Fruit fly (Drosophila melanogaster) whole organism, embryonic: Measurements from ENCODE around the gene CG9919.

Experiments used
- Atf6 ChIP-seq: fragments of 200-800 bp; sonication (Bioruptor generic); IDR thresholded peaks from 2 replicates; pipeline ENCODE4 v1.3.6; 2022; ENCODE audit warnings: missing biosample characterization, missing genetic modification characterization
- CG10366 ChIP-seq: fragments of 200-800 bp; sonication (Bioruptor generic); IDR thresholded peaks from 2 replicates; pipeline ENCODE4 v1.3.6; 2022; ENCODE audit warnings: missing biosample characterization, missing genetic modification characterization
- CG10543 ChIP-seq: fragments of 200-800 bp; sonication (Bioruptor generic); optimal IDR thresholded peaks from 3 replicates; lab custom pipeline; 2017; ENCODE audit warnings: missing biosample characterization, mild to moderate bottlenecking, missing genetic modification characterization, moderate library complexity
- CG11456 ChIP-seq: fragments of 200-800 bp; sonication (Bioruptor generic); IDR thresholded peaks from 3 replicates; pipeline ENCODE4 v1.3.6; 2022; ENCODE audit warnings: missing biosample characterization, missing genetic modification characterization
- CG1233 ChIP-seq: fragments of 200-800 bp; sonication (Bioruptor generic); optimal IDR thresholded peaks from 4 replicates; lab custom pipeline; 2018; ENCODE audit warnings: missing biosample characterization, mild to moderate bottlenecking, missing genetic modification characterization
- CG13424 ChIP-seq: fragments of 200-800 bp; sonication (Bioruptor generic); optimal IDR thresholded peaks from 2 replicates; lab custom pipeline; 2019; ENCODE audit warnings: missing biosample characterization, mild to moderate bottlenecking, missing genetic modification characterization, moderate library complexity
- CG1529 ChIP-seq: fragments of 200-800 bp; sonication (Bioruptor generic); optimal IDR thresholded peaks from 3 replicates; lab custom pipeline; 2018; ENCODE audit warnings: missing biosample characterization, missing genetic modification characterization
- CG1602 ChIP-seq: fragments of 200-800 bp; sonication (Bioruptor generic); optimal IDR thresholded peaks from 3 replicates; lab custom pipeline; 2016; ENCODE audit warnings: missing biosample characterization, missing genetic modification characterization
- CG1647 ChIP-seq: fragments of 200-800 bp; sonication (Bioruptor generic); optimal IDR thresholded peaks from 3 replicates; lab custom pipeline; 2016; ENCODE audit warnings: missing biosample characterization, missing genetic modification characterization
- CG17568 ChIP-seq: fragments of 200-800 bp; sonication (Bioruptor generic); optimal IDR thresholded peaks from 2 replicates; lab custom pipeline; 2018; ENCODE audit warnings: missing biosample characterization, mild to moderate bottlenecking, missing genetic modification characterization, moderate library complexity
- CG34224 ChIP-seq: fragments of 200-800 bp; sonication (Bioruptor generic); IDR thresholded peaks from 3 replicates; pipeline ENCODE4 v1.3.6; 2022; ENCODE audit warnings: missing biosample characterization, missing genetic modification characterization; ENCODE audit not compliant: partially characterized antibody
- CG34422 ChIP-seq: fragments of 200-800 bp; sonication (Bioruptor generic); IDR thresholded peaks from 3 replicates; pipeline ENCODE4 v1.3.6; 2022; ENCODE audit warnings: missing biosample characterization, missing genetic modification characterization
- CG3995 ChIP-seq: fragments of 200-800 bp; sonication (Bioruptor generic); optimal IDR thresholded peaks from 3 replicates; lab custom pipeline; 2016; ENCODE audit warnings: missing biosample characterization, missing genetic modification characterization
- CG42726 ChIP-seq: fragments of 200-800 bp; sonication (Bioruptor generic); IDR thresholded peaks from 2 replicates; pipeline ENCODE4 v1.3.6; 2022; ENCODE audit warnings: missing biosample characterization, missing genetic modification characterization; ENCODE audit not compliant: partially characterized antibody
- CG4424 ChIP-seq: fragments of 200-800 bp; sonication (Bioruptor generic); optimal IDR thresholded peaks from 3 replicates; lab custom pipeline; 2016; ENCODE audit warnings: missing biosample characterization, missing genetic modification characterization
- CG4617 ChIP-seq: fragments of 200-800 bp; sonication (Bioruptor generic); optimal IDR thresholded peaks from 3 replicates; lab custom pipeline; 2016; ENCODE audit warnings: missing biosample characterization, missing genetic modification characterization, borderline replicate concordance
- CG6272 ChIP-seq: fragments of 200-800 bp; sonication (Bioruptor generic); IDR thresholded peaks from 2 replicates; pipeline ENCODE4 v1.3.6; 2022; ENCODE audit warnings: missing biosample characterization, missing genetic modification characterization
- CG6689 ChIP-seq: fragments of 200-800 bp; sonication (Bioruptor generic); IDR thresholded peaks from 2 replicates; pipeline ENCODE4 v1.3.6; 2022; ENCODE audit warnings: missing biosample characterization, missing genetic modification characterization
- CG6854 ChIP-seq: fragments of 200-800 bp; sonication (Bioruptor generic); optimal IDR thresholded peaks from 3 replicates; lab custom pipeline; 2017; ENCODE audit warnings: missing biosample characterization, mild to moderate bottlenecking, missing genetic modification characterization
- CG9437 ChIP-seq: fragments of 200-800 bp; sonication (Bioruptor generic); optimal IDR thresholded peaks from 2 replicates; lab custom pipeline; 2018; ENCODE audit warnings: missing biosample characterization, mild to moderate bottlenecking, missing genetic modification characterization
- Chrac-16 ChIP-seq: fragments of 200-800 bp; sonication (Bioruptor generic); optimal IDR thresholded peaks from 3 replicates; lab custom pipeline; 2016; ENCODE audit warnings: missing biosample characterization, missing genetic modification characterization
- D19A ChIP-seq: fragments of 200-800 bp; optimal IDR thresholded peaks from 3 replicates; lab custom pipeline; 2019; ENCODE audit warnings: missing biosample characterization, mild to moderate bottlenecking, missing genetic modification characterization, moderate library complexity
- Dek ChIP-seq: fragments of 200-800 bp; sonication (Bioruptor generic); optimal IDR thresholded peaks from 3 replicates; lab custom pipeline; 2019; ENCODE audit warnings: missing biosample characterization, mild to moderate bottlenecking, missing genetic modification characterization, moderate library complexity
- Gsc ChIP-seq: fragments of 200-800 bp; sonication (Bioruptor generic); IDR thresholded peaks from 2 replicates; pipeline ENCODE4 v1.3.6; 2022; ENCODE audit warnings: missing biosample characterization, missing genetic modification characterization
- H15 ChIP-seq: fragments of 200-800 bp; sonication (Bioruptor generic); IDR thresholded peaks from 3 replicates; pipeline ENCODE4 v1.3.6; 2022; ENCODE audit warnings: missing biosample characterization, missing genetic modification characterization
- HLH3B ChIP-seq: fragments of 200-800 bp; sonication (Bioruptor generic); IDR thresholded peaks from 2 replicates; pipeline ENCODE4 v1.3.6; 2022; ENCODE audit warnings: missing biosample characterization, missing genetic modification characterization
- Hmx ChIP-seq: fragments of 200-800 bp; sonication (Bioruptor generic); optimal IDR thresholded peaks from 2 replicates; lab custom pipeline; 2016; ENCODE audit warnings: missing biosample characterization, missing genetic modification characterization
- Max ChIP-seq: fragments of 200-800 bp; sonication (Bioruptor generic); optimal IDR thresholded peaks from 2 replicates; lab custom pipeline; 2016; ENCODE audit warnings: missing biosample characterization, mild to moderate bottlenecking, missing genetic modification characterization
- NFAT ChIP-seq: fragments of 200-800 bp; sonication (Bioruptor generic); IDR thresholded peaks from 2 replicates; pipeline ENCODE4 v1.3.6; 2022; ENCODE audit warnings: missing biosample characterization, missing genetic modification characterization
- Nf-YB ChIP-seq: fragments of 200-800 bp; sonication (Bioruptor generic); optimal IDR thresholded peaks from 3 replicates; lab custom pipeline; 2019; ENCODE audit warnings: missing biosample characterization, mild to moderate bottlenecking, missing genetic modification characterization, moderate library complexity
- bbx ChIP-seq: fragments of 200-800 bp; sonication (Bioruptor generic); IDR thresholded peaks from 2 replicates; pipeline ENCODE4 v1.3.6; 2022; ENCODE audit warnings: missing biosample characterization, missing genetic modification characterization; ENCODE audit not compliant: partially characterized antibody
- bigmax ChIP-seq: fragments of 200-800 bp; sonication (Bioruptor generic); optimal IDR thresholded peaks from 2 replicates; lab custom pipeline; 2018; ENCODE audit warnings: missing biosample characterization, mild to moderate bottlenecking, missing genetic modification characterization
- chif ChIP-seq, 2 experiments: fragments of 200-800 bp; sonication (Bioruptor generic); optimal IDR thresholded peaks; 3 replicates each; lab custom pipeline; 2016; ENCODE audit warnings: missing biosample characterization in 2 of 2, missing genetic modification characterization in 2 of 2
- chinmo ChIP-seq: fragments of 200-800 bp; sonication (Bioruptor generic); IDR thresholded peaks from 4 replicates; pipeline ENCODE4 v1.3.6; 2022; ENCODE audit warnings: missing biosample characterization, missing genetic modification characterization; ENCODE audit not compliant: partially characterized antibody
- chn ChIP-seq: fragments of 200-800 bp; sonication (Bioruptor generic); optimal IDR thresholded peaks from 2 replicates; lab custom pipeline; 2016; ENCODE audit warnings: missing biosample characterization, missing genetic modification characterization
- dati ChIP-seq: fragments of 200-800 bp; sonication (Bioruptor generic); IDR thresholded peaks from 2 replicates; pipeline ENCODE4 v1.3.6; 2022; ENCODE audit warnings: missing biosample characterization, missing genetic modification characterization
- dimm ChIP-seq: fragments of 200-800 bp; sonication (Bioruptor generic); IDR thresholded peaks from 2 replicates; pipeline ENCODE4 v1.3.6; 2022; ENCODE audit warnings: missing biosample characterization, missing genetic modification characterization
- dpn ChIP-seq, 2 experiments: fragments of 200-800 bp; sonication (Bioruptor generic); optimal IDR thresholded peaks; 3 replicates each; lab custom pipeline; 2016; ENCODE audit warnings: missing biosample characterization in 2 of 2, missing genetic modification characterization in 2 of 2
- dysf ChIP-seq: fragments of 200-800 bp; sonication (Bioruptor generic); IDR thresholded peaks from 3 replicates; pipeline ENCODE4 v1.3.6; 2022; ENCODE audit warnings: missing biosample characterization, missing genetic modification characterization
- exex ChIP-seq: fragments of 200-800 bp; sonication (Bioruptor generic); optimal IDR thresholded peaks from 4 replicates; lab custom pipeline; 2018; ENCODE audit warnings: missing biosample characterization, mild to moderate bottlenecking, missing genetic modification characterization, moderate library complexity
- fru ChIP-seq: fragments of >200 bp; optimal IDR thresholded peaks from 2 replicates; lab custom pipeline; 2017
- jumu ChIP-seq: fragments of 200-800 bp; sonication (Bioruptor generic); optimal IDR thresholded peaks from 3 replicates; lab custom pipeline; 2016; ENCODE audit warnings: missing biosample characterization, missing genetic modification characterization
- onecut ChIP-seq: fragments of 200-800 bp; sonication (Bioruptor generic); IDR thresholded peaks from 2 replicates; pipeline ENCODE4 v1.3.6; 2022; ENCODE audit warnings: missing biosample characterization, missing genetic modification characterization
- prd ChIP-seq, 3 experiments: fragments of >200 bp in 2 of 3; fragments of 200-800 bp in 1 of 3; sonication (Bioruptor generic) in 1 of 3; optimal IDR thresholded peaks in 2 of 3; IDR thresholded peaks in 1 of 3; 2 replicates in 2 of 3; 3 replicates in 1 of 3; pipeline versions ENCODE4 v1.3.6 to Lab custom; 2017 to 2022; ENCODE audit warnings: missing biosample characterization in 1 of 3, missing genetic modification characterization in 1 of 3
- psq ChIP-seq: fragments of 200-800 bp; sonication (Bioruptor generic); optimal IDR thresholded peaks from 2 replicates; lab custom pipeline; 2017; ENCODE audit warnings: missing biosample characterization, missing genetic modification characterization
- sc ChIP-seq, 3 experiments: fragments of >200 bp in 2 of 3; fragments of 200-800 bp in 1 of 3; sonication (Bioruptor generic) in 1 of 3; optimal IDR thresholded peaks; 2 replicates in 2 of 3; 3 replicates in 1 of 3; lab custom pipeline; 2017; ENCODE audit warnings: mild to moderate bottlenecking in 1 of 3, missing biosample characterization in 1 of 3, missing genetic modification characterization in 1 of 3, missing genetic modification reagents in 1 of 3
- schlank ChIP-seq: fragments of 200-800 bp; sonication (Bioruptor generic); optimal IDR thresholded peaks from 2 replicates; lab custom pipeline; 2018; ENCODE audit warnings: missing biosample characterization, mild to moderate bottlenecking, missing genetic modification characterization
- sug ChIP-seq: fragments of 200-800 bp; optimal IDR thresholded peaks from 2 replicates; lab custom pipeline; 2019; ENCODE audit warnings: missing biosample characterization, mild to moderate bottlenecking, missing genetic modification characterization, moderate library complexity
- trh ChIP-seq: fragments of 200-800 bp; sonication (Bioruptor generic); optimal IDR thresholded peaks from 2 replicates; lab custom pipeline; 2016; ENCODE audit warnings: missing biosample characterization, missing genetic modification characterization
- zfh2 ChIP-seq: fragments of 200-800 bp; sonication (Bioruptor generic); optimal IDR thresholded peaks from 2 replicates; lab custom pipeline; 2016; ENCODE audit warnings: missing biosample characterization, missing genetic modification characterization

CG9919 gene

DNA sequence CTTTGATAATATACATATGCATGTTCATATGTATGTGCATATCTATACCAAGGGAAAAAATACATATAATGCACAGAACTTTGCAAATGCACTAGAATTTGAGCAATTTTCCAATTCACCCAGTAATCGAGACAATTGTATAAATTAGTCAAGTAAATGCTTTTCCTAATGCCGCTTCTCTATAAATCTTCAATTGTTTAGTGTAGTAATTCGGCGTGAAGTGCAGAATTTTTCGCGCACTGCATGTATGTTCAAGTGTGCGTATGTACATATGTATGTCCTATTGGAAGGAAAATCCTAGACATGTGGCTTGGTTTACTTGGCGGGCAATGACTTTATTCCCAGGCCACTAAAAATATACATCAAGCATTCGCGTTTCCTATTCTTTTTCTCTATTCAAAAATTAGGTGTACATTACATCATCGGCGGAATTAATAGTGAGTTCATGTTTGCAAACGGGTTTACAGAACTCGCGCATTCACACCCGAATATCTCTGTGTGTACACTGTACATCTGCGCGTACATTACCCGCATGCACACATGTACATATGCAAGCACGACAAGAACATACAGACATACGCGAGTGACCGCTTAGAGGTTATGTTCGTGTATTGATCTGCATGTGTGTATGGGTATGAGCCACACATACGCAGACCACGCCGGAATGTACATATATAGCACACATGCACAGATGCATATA lies 11.6 kb downstream of the CG9919 start (continued):
- TF ChIP-seq CG9437 (GFP tag; lab: Kevin White, UChicago): no peak
- TF ChIP-seq Max (GFP tag; lab: Kevin White, UChicago): no peak
- TF ChIP-seq Chrac-16 (GFP tag; lab: Kevin White, UChicago): no peak
- TF ChIP-seq CG6854: no peak
- TF ChIP-seq CG3995 (GFP tag; lab: Kevin White, UChicago): no peak
- TF ChIP-seq CG11456 (GFP tag; lab: Robert Waterston, UW): no peak
- no peak for TF ChIP-seq NFAT (GFP tag; lab: Robert Waterston, UW)
- no peak for TF ChIP-seq dati (GFP tag; lab: Robert Waterston, UW)
- no peak for TF ChIP-seq H15
- no peak for TF ChIP-seq CG42726
- no peak for TF ChIP-seq CG34224 (GFP tag; lab: Robert Waterston, UW)
- no peak for TF ChIP-seq CG4424 (GFP tag; lab: Kevin White, UChicago)
- TF ChIP-seq Hmx (GFP tag; lab: Kevin White, UChicago): no peak
- TF ChIP-seq trh: no peak
- TF ChIP-seq CG1602 (GFP tag; lab: Kevin White, UChicago): no peak
- no peak for TF ChIP-seq CG1529 (GFP tag; lab: Kevin White, UChicago)
- no peak for TF ChIP-seq jumu
- TF ChIP-seq CG10543: peak; percentile 65
- TF ChIP-seq dpn (GFP tag; optimal IDR thresholded peaks at IDR 0.05; lab: Kevin White, UChicago): no peak
- no peak for TF ChIP-seq dysf (GFP tag; lab: Robert Waterston, UW)
- no peak for TF ChIP-seq CG1647 (GFP tag; lab: Kevin White, UChicago)
- TF ChIP-seq bbx (GFP tag; lab: Robert Waterston, UW): 0 out of 2 replicates have a peak, but pooled peaks have one; percentile 28
- TF ChIP-seq bigmax (GFP tag; lab: Kevin White, UChicago): peak; percentile 99
- TF ChIP-seq CG10366 (GFP tag; lab: Robert Waterston, UW): no peak
- TF ChIP-seq schlank (tag; lab: Kevin White, UChicago): no peak
- peak; percentile 82; the same call in 1 of the 3 replicates for TF ChIP-seq CG34422 (GFP tag; lab: Robert Waterston, UW)
- no peak for TF ChIP-seq CG17568
- TF ChIP-seq D19A (tag; lab: Kevin White, UChicago): no peak
- TF ChIP-seq chinmo (GFP tag; lab: Robert Waterston, UW): peak; percentile 99
- TF ChIP-seq Atf6 (GFP tag; lab: Robert Waterston, UW): no peak
- TF ChIP-seq psq (GFP tag; lab: Kevin White, UChicago): no peak
- no peak for TF ChIP-seq CG6272 (GFP tag; lab: Robert Waterston, UW)
- TF ChIP-seq HLH3B (GFP tag; lab: Robert Waterston, UW): no peak
- TF ChIP-seq Gsc (GFP tag; lab: Robert Waterston, UW): no peak
- no peak for TF ChIP-seq Dek (tag; lab: Kevin White, UChicago)
- no peak for TF ChIP-seq sc (optimal IDR thresholded peaks at IDR 0.05; lab: Kevin White, UChicago)
- TF ChIP-seq sc (GFP tag; optimal IDR thresholded peaks at IDR 0.05; lab: Kevin White, UChicago): no peak
- no peak for TF ChIP-seq chif (GFP tag; optimal IDR thresholded peaks at IDR 0.05; lab: Kevin White, UChicago)
- TF ChIP-seq chn (GFP tag; lab: Kevin White, UChicago): no peak
- no peak for TF ChIP-seq zfh2 (GFP tag; lab: Kevin White, UChicago)
- no peak for TF ChIP-seq CG6689 (GFP tag; lab: Robert Waterston, UW)
- TF ChIP-seq CG1233 (GFP tag; lab: Kevin White, UChicago): peak; percentile 7
- peak; percentile 78 for TF ChIP-seq onecut (GFP tag; lab: Robert Waterston, UW)
- TF ChIP-seq sug (tag; lab: Kevin White, UChicago): peak; percentile 58
- TF ChIP-seq dimm: no peak
- no peak for TF ChIP-seq CG13424 (tag; lab: Kevin White, UChicago)
- TF ChIP-seq prd (optimal IDR thresholded peaks at IDR 0.05; lab: Kevin White, UChicago): no peak
- no peak for TF ChIP-seq prd (GFP tag; IDR thresholded peaks at IDR 0.05; lab: Robert Waterston, UW)
- TF ChIP-seq Nf-YB (GFP tag; lab: Kevin White, UChicago): no peak
- TF ChIP-seq exex (tag; lab: Kevin White, UChicago): no peak
- no peak for TF ChIP-seq CG4617
- no peak for TF ChIP-seq fru (lab: Kevin White, UChicago)
